Worm (Caenorhabditis elegans): ENCODE results near the gene ZC84.1.
A peak's percentile ranks its signal among the peaks of the same experiment; 100 is the strongest.

The ZC84.1 gene

ce11 chrIII:9228190-9228589, 22.1 kb upstream of the ZC84.1 start (continued):
- TF ChIP-seq unc-30 (tag; optimal IDR thresholded peaks at IDR 0.05) (no peak), aha-1 (tag; optimal IDR thresholded peaks at IDR 0.05) (no peak), C16A3.4 (tag; optimal IDR thresholded peaks at IDR 0.05) (peak; percentile 69), ets-5 (GFP tag; IDR thresholded peaks at IDR 0.05) (no peak), tbx-2 (tag; optimal IDR thresholded peaks at IDR 0.05) (peak; percentile 11), ztf-4 (tag; optimal IDR thresholded peaks at IDR 0.05) (no peak), egl-13 (tag; optimal IDR thresholded peaks at IDR 0.05) (no peak), efl-3 (GFP tag; optimal IDR thresholded peaks at IDR 0.05) (no peak), alr-1 (tag; optimal IDR thresholded peaks at IDR 0.05; ENCODE audit: borderline replicate concordance) (no peak)

DNA sequence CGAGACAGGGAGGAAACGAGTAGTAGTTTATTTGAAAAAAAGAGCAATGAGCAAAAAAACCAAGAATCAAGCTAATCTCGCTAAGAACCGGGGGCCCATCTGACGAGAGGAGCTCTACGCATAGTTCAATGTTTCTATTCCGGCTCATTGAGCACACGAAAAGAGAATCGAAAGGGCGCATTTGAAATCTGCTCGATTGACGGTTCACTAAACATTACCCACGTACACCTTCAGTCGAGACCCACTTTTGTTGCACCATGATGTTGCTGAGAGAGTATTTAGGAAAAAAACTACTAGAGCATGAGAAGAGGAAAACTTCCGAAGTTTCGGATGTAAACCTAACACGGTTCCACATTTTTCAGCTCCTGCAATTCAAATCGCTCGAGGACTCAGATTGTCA, 18.9 kb upstream of the ZC84.1 start:
- TF ChIP-seq lin-14 (GFP tag; optimal IDR thresholded peaks at IDR 0.05): peak; percentile 21
- TF ChIP-seq aly-2 (tag; optimal IDR thresholded peaks at IDR 0.05): peak; percentile 30
- no peak for TF ChIP-seq fkh-4 (tag; optimal IDR thresholded peaks at IDR 0.05; ENCODE audit: borderline replicate concordance)
- no peak for TF ChIP-seq zag-1 (tag; optimal IDR thresholded peaks at IDR 0.05)
- no peak for TF ChIP-seq nhr-84 (tag; optimal IDR thresholded peaks at IDR 0.05)
- no peak for TF ChIP-seq lir-3 (tag; optimal IDR thresholded peaks at IDR 0.05; ENCODE audit: poor library complexity)

ce11 chrIII:9215367-9215766, 9.3 kb upstream of the ZC84.1 start, which contains the start of gene npr-29:
Gene npr-29 (minus strand): TSS chrIII:9215467.
- TF ChIP-seq nhr-28 (tag; optimal IDR thresholded peaks at IDR 0.05) (no peak), sptf-1 (tag; optimal IDR thresholded peaks at IDR 0.05) (no peak), ceh-82 (tag; optimal IDR thresholded peaks at IDR 0.05) (no peak), rnt-1 (tag; optimal IDR thresholded peaks at IDR 0.05) (no peak), nhr-84 (tag; optimal IDR thresholded peaks at IDR 0.05) (no peak), jun-1 (tag; optimal IDR thresholded peaks at IDR 0.05) (no peak), unc-130 (tag; optimal IDR thresholded peaks at IDR 0.05) (no peak), hpl-2 (GFP tag; optimal IDR thresholded peaks at IDR 0.05) (no peak), fkh-4 (tag; optimal IDR thresholded peaks at IDR 0.05; ENCODE audit: borderline replicate concordance) (no peak), mab-9 (GFP tag; IDR thresholded peaks at IDR 0.05) (no peak), fkh-8 (tag; optimal IDR thresholded peaks at IDR 0.05) (no peak), blmp-1 (tag; optimal IDR thresholded peaks at IDR 0.05) (no peak), unc-98 (GFP tag; IDR thresholded peaks at IDR 0.05) (no peak), C04F5.9 (tag; optimal IDR thresholded peaks at IDR 0.05) (no peak), nhr-76 (tag; optimal IDR thresholded peaks at IDR 0.05) (no peak), C16A3.4 (tag; optimal IDR thresholded peaks at IDR 0.05) (no peak)

DNA sequence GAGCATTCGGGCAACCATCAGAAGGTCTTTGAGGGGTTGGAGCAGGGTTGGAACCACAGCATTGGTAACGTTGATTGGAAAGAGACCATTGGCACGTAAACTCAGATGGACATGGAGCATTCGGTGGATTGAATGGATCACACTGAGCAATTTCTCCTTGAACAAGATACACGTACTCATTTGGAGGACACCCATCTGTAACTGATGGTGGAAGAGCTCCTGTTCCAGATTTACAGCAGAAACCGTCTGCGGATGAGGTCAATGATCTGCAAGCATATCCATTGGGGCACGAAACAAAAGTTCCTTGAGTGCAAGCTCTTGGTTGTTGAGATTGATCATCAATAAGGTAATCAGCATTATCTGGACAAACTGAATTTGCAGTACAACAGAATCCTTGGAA, 4.1 kb downstream of the ZC84.1 start:
- TF ChIP-seq zag-1 (tag; optimal IDR thresholded peaks at IDR 0.05): no peak
- TF ChIP-seq C34B4.2 (tag; optimal IDR thresholded peaks at IDR 0.05): no peak
- no peak for TF ChIP-seq ces-1 (GFP tag; optimal IDR thresholded peaks at IDR 0.05)
- TF ChIP-seq ceh-88 (GFP tag; IDR thresholded peaks at IDR 0.05): no peak
- no peak for TF ChIP-seq F16B12.6 (tag; optimal IDR thresholded peaks at IDR 0.05)

DNA sequence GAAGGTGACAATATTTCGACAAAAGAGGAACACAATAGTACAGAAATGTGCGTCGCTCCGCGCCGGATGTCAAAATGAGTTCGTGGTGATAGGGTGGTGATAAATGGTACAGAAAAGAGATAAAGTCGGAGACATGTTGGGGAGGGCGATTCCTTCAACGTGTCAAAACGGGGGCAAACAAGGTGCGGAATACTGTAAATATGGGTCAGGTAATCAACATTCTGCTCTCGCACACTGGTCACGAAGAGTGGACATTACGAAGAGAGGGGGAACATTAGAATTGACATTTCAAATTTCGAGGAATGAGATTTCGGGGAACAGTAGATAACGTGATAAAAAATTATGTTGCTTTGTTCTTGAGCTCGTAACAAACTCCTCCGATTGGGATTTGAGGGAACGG, 6.5 kb downstream of the ZC84.1 start, which contains the start of gene ZC84.6:
TSS of gene ZC84.6 (minus strand) at position 101 of the 400 bp plus-strand sequence.
- TF ChIP-seq ceh-88 (GFP tag; IDR thresholded peaks at IDR 0.05): no peak
- TF ChIP-seq ztf-11 (tag; optimal IDR thresholded peaks at IDR 0.05): no peak
- TF ChIP-seq nhr-71 (tag; optimal IDR thresholded peaks at IDR 0.05): no peak
- no peak for TF ChIP-seq skn-1 (tag; optimal IDR thresholded peaks at IDR 0.05)
- no peak for TF ChIP-seq mep-1 (tag; optimal IDR thresholded peaks at IDR 0.05)
- TF ChIP-seq isw-1 (GFP tag; IDR thresholded peaks at IDR 0.05): no peak
- no peak for TF ChIP-seq snu-23 (GFP tag; optimal IDR thresholded peaks at IDR 0.05)
- no peak for TF ChIP-seq C04F5.9 (tag; optimal IDR thresholded peaks at IDR 0.05)
- no peak for TF ChIP-seq Y116A8C.19 (tag; optimal IDR thresholded peaks at IDR 0.05; ENCODE audit: borderline replicate concordance)

Data from whole organism, L1 larva.